Worm (Caenorhabditis elegans) whole organism, mixed stage, embryonic: ENCODE results near the gene clc-27.

Source experiments
- ceh-83 ChIP-seq: fragments of 200-800 bp; sonication (Bioruptor generic); optimal IDR thresholded peaks from 2 replicates; lab custom pipeline; 2018; ENCODE audit warnings: mild to moderate bottlenecking, missing genetic modification characterization, missing compliant biosample characterization
- drap-1 ChIP-seq: fragments of 200-800 bp; sonication (Bioruptor generic); optimal IDR thresholded peaks from 3 replicates; lab custom pipeline; 2018; ENCODE audit warnings: mild to moderate bottlenecking, missing genetic modification characterization, missing compliant biosample characterization
- elt-1 ChIP-seq: sonication (generic microtip); optimal IDR thresholded peaks from 2 replicates; lab custom pipeline; 2017; ENCODE audit warnings: missing genetic modification characterization, mild to moderate bottlenecking, missing compliant biosample characterization, antibody characterized with exemption, moderate library complexity, borderline replicate concordance; ENCODE audit not compliant: insufficient read depth
- hlh-1 ChIP-seq: fragments of 150-350 bp; optimal IDR thresholded peaks from 2 replicates; lab custom pipeline; 2014; ENCODE audit warnings: missing biosample characterization, missing genetic modification reagents, missing genetic modification characterization
- nhr-12 ChIP-seq: fragments of 150-350 bp; optimal IDR thresholded peaks from 2 replicates; lab custom pipeline; 2014; ENCODE audit warnings: missing biosample characterization, missing genetic modification characterization
- nhr-28 ChIP-seq: fragments of 150-350 bp; optimal IDR thresholded peaks from 2 replicates; lab custom pipeline; 2014; ENCODE audit warnings: missing biosample characterization, missing genetic modification characterization
- snpc-4 ChIP-seq: fragments of 150-350 bp; optimal IDR thresholded peaks from 2 replicates; lab custom pipeline; 2014; ENCODE audit warnings: missing biosample characterization, missing genetic modification characterization
- sptf-1 ChIP-seq: sonication (generic microtip); optimal IDR thresholded peaks from 2 replicates; lab custom pipeline; 2017; ENCODE audit warnings: mild to moderate bottlenecking, missing genetic modification characterization, moderate library complexity, missing compliant biosample characterization
- unc-39 ChIP-seq: fragments of 150-350 bp; optimal IDR thresholded peaks from 2 replicates; lab custom pipeline; 2014; ENCODE audit warnings: missing biosample characterization, missing genetic modification characterization
- unc-62 ChIP-seq: fragments of 150-350 bp; optimal IDR thresholded peaks from 2 replicates; lab custom pipeline; 2014; ENCODE audit warnings: missing biosample characterization, missing genetic modification reagents, missing genetic modification characterization
- ztf-11 ChIP-seq: fragments of 150-350 bp; optimal IDR thresholded peaks from 2 replicates; lab custom pipeline; 2014; ENCODE audit warnings: missing biosample characterization, missing genetic modification characterization

DNA sequence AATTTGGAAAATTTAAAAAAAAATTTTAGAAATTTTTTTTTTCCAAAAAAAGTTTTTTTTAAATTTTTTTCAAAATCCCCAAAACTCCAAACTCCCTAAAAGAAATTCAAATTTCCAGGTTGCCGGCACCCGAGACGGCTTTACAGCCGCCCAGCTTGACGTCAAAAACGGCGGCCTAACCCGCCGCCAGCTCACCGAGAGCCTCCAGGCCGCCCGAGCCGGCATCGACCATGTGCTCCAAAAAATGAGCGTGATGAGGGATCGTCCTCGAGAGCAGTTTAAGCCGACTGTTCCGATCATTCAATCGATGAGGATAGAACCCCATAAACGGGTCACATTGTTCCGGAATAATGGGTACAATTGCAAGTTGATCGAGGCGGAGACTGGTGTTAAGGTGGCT is 35.6 kb downstream of the clc-27 start:
- TF ChIP-seq hlh-1 (tag; lab: Kevin White, UChicago) (no peak), unc-62 (GFP tag; lab: Kevin White, UChicago) (no peak), drap-1 (GFP tag; lab: Kevin White, UChicago) (no peak), elt-1 (tag; lab: Kevin White, UChicago) (no peak), ceh-83 (GFP tag; lab: Kevin White, UChicago) (no peak), nhr-12 (tag; lab: Kevin White, UChicago) (no peak), sptf-1 (tag; lab: Kevin White, UChicago) (no peak), nhr-28 (tag; lab: Kevin White, UChicago) (no peak), snpc-4 (no peak), unc-39 (no peak), ztf-11 (tag; lab: Kevin White, UChicago) (no peak)
